Fruit fly (Drosophila melanogaster) whole organism, embryonic: ENCODE results near the gene CG6006.

ENCODE experiments used
- Awh ChIP-seq: fragments of 200-800 bp; sonication (Bioruptor generic); IDR thresholded peaks from 2 replicates; pipeline ENCODE4, ENCODE4 v1.3.6; 2022; ENCODE audit warnings: missing biosample characterization, missing genetic modification characterization
- B-H1 ChIP-seq: fragments of 200-800 bp; sonication (Bioruptor generic); IDR thresholded peaks from 3 replicates; pipeline ENCODE4 v1.3.6; 2022; ENCODE audit warnings: missing biosample characterization, missing genetic modification characterization
- Bdp1 ChIP-seq: fragments of 200-800 bp; sonication (Bioruptor generic); optimal IDR thresholded peaks from 3 replicates; lab custom pipeline; 2016; ENCODE audit warnings: missing biosample characterization, missing genetic modification characterization
- CG10366 ChIP-seq: fragments of 200-800 bp; sonication (Bioruptor generic); IDR thresholded peaks from 2 replicates; pipeline ENCODE4 v1.3.6; 2022; ENCODE audit warnings: missing biosample characterization, missing genetic modification characterization
- CG10543 ChIP-seq: fragments of 200-800 bp; sonication (Bioruptor generic); optimal IDR thresholded peaks from 3 replicates; lab custom pipeline; 2017; ENCODE audit warnings: missing biosample characterization, mild to moderate bottlenecking, missing genetic modification characterization, moderate library complexity
- CG11085 ChIP-seq: fragments of 200-800 bp; sonication (Bioruptor generic); IDR thresholded peaks from 2 replicates; pipeline ENCODE4 v1.3.6; 2022; ENCODE audit warnings: missing biosample characterization, missing genetic modification characterization
- CG11504 ChIP-seq: fragments of 200-800 bp; sonication (Bioruptor generic); optimal IDR thresholded peaks from 3 replicates; lab custom pipeline; 2019; ENCODE audit warnings: missing biosample characterization, mild to moderate bottlenecking, missing genetic modification characterization, moderate library complexity
- CG12071 ChIP-seq: fragments of 200-800 bp; sonication (Bioruptor generic); optimal IDR thresholded peaks from 3 replicates; lab custom pipeline; 2018; ENCODE audit warnings: missing biosample characterization, mild to moderate bottlenecking, missing genetic modification characterization
- CG13123 ChIP-seq: fragments of 200-800 bp; sonication (Bioruptor generic); optimal IDR thresholded peaks from 2 replicates; lab custom pipeline; 2016; ENCODE audit warnings: missing biosample characterization, missing genetic modification characterization
- CG13894 ChIP-seq: fragments of 200-800 bp; sonication (Bioruptor generic); optimal IDR thresholded peaks from 3 replicates; lab custom pipeline; 2018; ENCODE audit warnings: missing biosample characterization, mild to moderate bottlenecking, missing genetic modification characterization, moderate library complexity
- CG14860 ChIP-seq: fragments of 200-800 bp; sonication (Bioruptor generic); IDR thresholded peaks from 3 replicates; pipeline ENCODE4 v1.3.6; 2022; ENCODE audit warnings: missing biosample characterization, missing genetic modification characterization; ENCODE audit not compliant: partially characterized antibody
- CG15269 ChIP-seq: fragments of 200-800 bp; sonication (Bioruptor generic); optimal IDR thresholded peaks from 2 replicates; lab custom pipeline; 2018; ENCODE audit warnings: missing biosample characterization, mild to moderate bottlenecking, missing genetic modification characterization, moderate library complexity
- CG18011 ChIP-seq: fragments of 200-800 bp; sonication (Bioruptor generic); optimal IDR thresholded peaks from 2 replicates; lab custom pipeline; 2017; ENCODE audit warnings: missing biosample characterization, missing genetic modification characterization, mild to moderate bottlenecking, moderate library complexity, missing genotype
- CG32767 ChIP-seq: fragments of 200-800 bp; sonication (Bioruptor generic); IDR thresholded peaks from 2 replicates; pipeline ENCODE4 v1.3.6; 2022; ENCODE audit warnings: missing biosample characterization, missing genetic modification characterization
- CG34422 ChIP-seq: fragments of 200-800 bp; sonication (Bioruptor generic); IDR thresholded peaks from 3 replicates; pipeline ENCODE4 v1.3.6; 2022; ENCODE audit warnings: missing biosample characterization, missing genetic modification characterization
- CG3847 ChIP-seq: fragments of 200-800 bp; sonication (Bioruptor generic); IDR thresholded peaks from 2 replicates; pipeline ENCODE4 v1.3.6; 2022; ENCODE audit warnings: missing biosample characterization, missing genetic modification characterization
- CG6254 ChIP-seq: fragments of 200-800 bp; sonication (Bioruptor generic); optimal IDR thresholded peaks from 3 replicates; lab custom pipeline; 2017; ENCODE audit warnings: mild to moderate bottlenecking, missing biosample characterization, missing genetic modification reagents, missing genetic modification characterization
- CG6683 ChIP-seq: fragments of 200-800 bp; sonication (Bioruptor generic); optimal IDR thresholded peaks from 2 replicates; lab custom pipeline; 2017; ENCODE audit warnings: missing biosample characterization, mild to moderate bottlenecking, missing genetic modification characterization, missing genetic modification reagents
- CG6813 ChIP-seq: fragments of 200-800 bp; sonication (Bioruptor generic); optimal IDR thresholded peaks from 2 replicates; lab custom pipeline; 2017; ENCODE audit warnings: missing biosample characterization, missing genetic modification characterization, mild to moderate bottlenecking, moderate library complexity, missing genetic modification reagents
- CG7745 ChIP-seq: fragments of 200-800 bp; sonication (Bioruptor generic); optimal IDR thresholded peaks from 2 replicates; lab custom pipeline; 2018; ENCODE audit warnings: missing biosample characterization, mild to moderate bottlenecking, missing genetic modification characterization, moderate library complexity
- CG9932 ChIP-seq: fragments of 200-800 bp; sonication (Bioruptor generic); IDR thresholded peaks from 2 replicates; pipeline ENCODE4 v1.3.6; 2022; ENCODE audit warnings: missing biosample characterization, missing genetic modification characterization
- CkIIα-i1 ChIP-seq: fragments of 200-800 bp; sonication (Bioruptor generic); IDR thresholded peaks from 2 replicates; pipeline ENCODE4 v1.3.6; 2022; ENCODE audit warnings: missing biosample characterization, missing genetic modification characterization
- D19A ChIP-seq: fragments of 200-800 bp; optimal IDR thresholded peaks from 3 replicates; lab custom pipeline; 2019; ENCODE audit warnings: missing biosample characterization, mild to moderate bottlenecking, missing genetic modification characterization, moderate library complexity
- Deaf1 ChIP-seq: fragments of 200-800 bp; optimal IDR thresholded peaks from 3 replicates; lab custom pipeline; 2019; ENCODE audit warnings: missing biosample characterization, mild to moderate bottlenecking, missing genetic modification characterization, moderate library complexity
- Elba2 ChIP-seq: fragments of 200-800 bp; sonication (Bioruptor generic); optimal IDR thresholded peaks from 3 replicates; lab custom pipeline; 2016; ENCODE audit warnings: missing biosample characterization, missing genetic modification characterization
- Hmr ChIP-seq: fragments of 200-800 bp; sonication (Bioruptor generic); optimal IDR thresholded peaks from 3 replicates; lab custom pipeline; 2017; ENCODE audit warnings: mild to moderate bottlenecking, missing biosample characterization, missing genetic modification reagents, missing genetic modification characterization
- Scr ChIP-seq: fragments of 200-800 bp; sonication (Bioruptor generic); IDR thresholded peaks from 2 replicates; pipeline ENCODE4 v1.3.6; 2022; ENCODE audit warnings: missing biosample characterization, missing genetic modification characterization; ENCODE audit not compliant: partially characterized antibody
- Sin3A ChIP-seq: fragments of >200 bp; optimal IDR thresholded peaks from 2 replicates; lab custom pipeline; 2018
- Sox102F ChIP-seq: fragments of 200-800 bp; sonication (Bioruptor generic); optimal IDR thresholded peaks from 2 replicates; lab custom pipeline; 2018; ENCODE audit warnings: missing biosample characterization, mild to moderate bottlenecking, missing genetic modification characterization, moderate library complexity
- ap ChIP-seq: fragments of 200-800 bp; sonication (Bioruptor generic); IDR thresholded peaks from 2 replicates; pipeline ENCODE4 v1.3.6; 2022; ENCODE audit warnings: missing biosample characterization, missing genetic modification characterization
- bbx ChIP-seq: fragments of 200-800 bp; sonication (Bioruptor generic); IDR thresholded peaks from 2 replicates; pipeline ENCODE4 v1.3.6; 2022; ENCODE audit warnings: missing biosample characterization, missing genetic modification characterization; ENCODE audit not compliant: partially characterized antibody
- cg ChIP-seq: fragments of 200-800 bp; sonication (Bioruptor generic); optimal IDR thresholded peaks from 3 replicates; lab custom pipeline; 2019; ENCODE audit warnings: missing biosample characterization, mild to moderate bottlenecking, missing genetic modification characterization, moderate library complexity
- cwo ChIP-seq: fragments of 200-800 bp; sonication (Bioruptor generic); optimal IDR thresholded peaks from 3 replicates; lab custom pipeline; 2017; ENCODE audit warnings: missing biosample characterization, missing genetic modification characterization, mild to moderate bottlenecking, moderate library complexity, missing genetic modification reagents
- dati ChIP-seq: fragments of 200-800 bp; sonication (Bioruptor generic); IDR thresholded peaks from 2 replicates; pipeline ENCODE4 v1.3.6; 2022; ENCODE audit warnings: missing biosample characterization, missing genetic modification characterization
- fd3F ChIP-seq: fragments of 200-800 bp; sonication (Bioruptor generic); optimal IDR thresholded peaks from 2 replicates; lab custom pipeline; 2018; ENCODE audit warnings: missing biosample characterization, mild to moderate bottlenecking, missing genetic modification characterization, moderate library complexity
- fd96Cb ChIP-seq: fragments of 200-800 bp; sonication (Bioruptor generic); optimal IDR thresholded peaks from 2 replicates; lab custom pipeline; 2018; ENCODE audit warnings: missing biosample characterization, mild to moderate bottlenecking, missing genetic modification characterization, moderate library complexity
- kay ChIP-seq: fragments of 200-800 bp; sonication (Bioruptor generic); optimal IDR thresholded peaks from 2 replicates; lab custom pipeline; 2016; ENCODE audit warnings: missing biosample characterization, missing genetic modification characterization
- knrl ChIP-seq: fragments of 200-800 bp; sonication (Bioruptor generic); IDR thresholded peaks from 3 replicates; pipeline ENCODE4 v1.3.6; 2022; ENCODE audit warnings: missing biosample characterization, missing genetic modification characterization; ENCODE audit not compliant: partially characterized antibody
- lab ChIP-seq: fragments of 200-800 bp; sonication (Bioruptor generic); optimal IDR thresholded peaks from 3 replicates; lab custom pipeline; 2017; ENCODE audit warnings: missing biosample characterization, missing genetic modification characterization, mild to moderate bottlenecking, moderate library complexity, missing genetic modification reagents
- pnt ChIP-seq: fragments of 200-800 bp; sonication (Bioruptor generic); optimal IDR thresholded peaks from 3 replicates; lab custom pipeline; 2016; ENCODE audit warnings: missing biosample characterization, missing genetic modification characterization
- pzg ChIP-seq: fragments of 200-800 bp; sonication (Bioruptor generic); optimal IDR thresholded peaks from 3 replicates; lab custom pipeline; 2018; ENCODE audit warnings: missing biosample characterization, mild to moderate bottlenecking, missing genetic modification characterization, moderate library complexity
- scrt ChIP-seq: fragments of 200-800 bp; sonication (Bioruptor generic); optimal IDR thresholded peaks from 2 replicates; lab custom pipeline; 2018; ENCODE audit warnings: missing biosample characterization, mild to moderate bottlenecking, missing genetic modification characterization, moderate library complexity
- stwl ChIP-seq: fragments of 200-800 bp; sonication (Bioruptor generic); optimal IDR thresholded peaks from 3 replicates; lab custom pipeline; 2018; ENCODE audit warnings: missing biosample characterization, mild to moderate bottlenecking, missing genetic modification characterization, moderate library complexity
- sug ChIP-seq: fragments of 200-800 bp; optimal IDR thresholded peaks from 2 replicates; lab custom pipeline; 2019; ENCODE audit warnings: missing biosample characterization, mild to moderate bottlenecking, missing genetic modification characterization, moderate library complexity
- tll ChIP-seq, 2 experiments: fragments of 200-800 bp in 1 of 2; fragments of >200 bp in 1 of 2; sonication (Bioruptor generic) in 1 of 2; optimal IDR thresholded peaks; 2 replicates each; lab custom pipeline; 2017 to 2019; ENCODE audit warnings: missing biosample characterization in 2 of 2, missing genetic modification characterization in 2 of 2, mild to moderate bottlenecking in 1 of 2, moderate library complexity in 1 of 2
- toy ChIP-seq: fragments of 200-800 bp; sonication (Bioruptor generic); IDR thresholded peaks from 2 replicates; pipeline ENCODE4 v1.3.6; 2022; ENCODE audit warnings: missing biosample characterization, missing genetic modification characterization
- vnd ChIP-seq: fragments of 200-800 bp; sonication (Bioruptor generic); IDR thresholded peaks from 3 replicates; pipeline ENCODE4 v1.3.6; 2022; ENCODE audit warnings: missing biosample characterization, missing genetic modification characterization; ENCODE audit not compliant: partially characterized antibody
- zen2 ChIP-seq: fragments of 200-800 bp; sonication (Bioruptor generic); IDR thresholded peaks from 3 replicates; pipeline ENCODE4 v1.3.6; 2022; ENCODE audit warnings: missing biosample characterization, missing genetic modification characterization; ENCODE audit not compliant: partially characterized antibody

Gene CG6006

dm6 chr3R:16208106-16208780, 53.5 kb downstream of the CG6006 start (continued):
- TF ChIP-seq bbx (GFP tag; lab: Robert Waterston, UW) (peak; percentile 55), toy (no peak; the same call in 1 of the 2 replicates), CG13123 (no peak), B-H1 (GFP tag; lab: Robert Waterston, UW) (no peak), Elba2 (GFP tag; lab: Kevin White, UChicago) (no peak), Scr (GFP tag; lab: Robert Waterston, UW) (0 out of 2 replicates have a peak, but pooled peaks have one; percentile 18), Hmr (GFP tag; lab: Kevin White, UChicago) (peak; percentile 59), CG11085 (GFP tag; lab: Robert Waterston, UW) (no peak), kay (GFP tag; lab: Kevin White, UChicago) (no peak), ap (GFP tag; lab: Robert Waterston, UW) (no peak), cg (peak; percentile 73), CG12071 (GFP tag; lab: Kevin White, UChicago) (peak; percentile 4), Sox102F (GFP tag; lab: Kevin White, UChicago) (no peak), zen2 (GFP tag; lab: Robert Waterston, UW) (no peak), knrl (GFP tag; lab: Robert Waterston, UW) (no peak; the same call in 2 of the 3 replicates), lab (GFP tag; lab: Kevin White, UChicago) (peak; percentile 60), sug (peak; percentile 46), fd3F (GFP tag; lab: Kevin White, UChicago) (no peak), Deaf1 (tag; lab: Kevin White, UChicago) (peak; percentile 92), tll (GFP tag; optimal IDR thresholded peaks at IDR 0.05; lab: Kevin White, UChicago) (no peak), Awh (GFP tag; lab: Robert Waterston, UW) (no peak), pnt (no peak), Sin3A (no peak), CG14860 (0 out of 3 replicates have a peak, but pooled peaks have one; percentile 12), CG18011 (no peak), cwo (GFP tag; lab: Kevin White, UChicago) (peak; percentile 55), CG6813 (GFP tag; lab: Kevin White, UChicago) (peak; percentile 28), CG32767 (GFP tag; lab: Robert Waterston, UW) (no peak; the same call in none of the 2 replicates), CG10543 (GFP tag; lab: Kevin White, UChicago) (peak; percentile 99), CG13894 (tag; lab: Kevin White, UChicago) (peak; percentile 91), CG9932 (peak; percentile 52), CG7745 (peak; percentile 73), fd96Cb (tag; lab: Kevin White, UChicago) (no peak), vnd (GFP tag; lab: Robert Waterston, UW) (no peak), pzg (GFP tag; lab: Kevin White, UChicago) (no peak), CG3847 (GFP tag; lab: Robert Waterston, UW) (no peak), D19A (tag; lab: Kevin White, UChicago) (peak; percentile 35), CG10366 (GFP tag; lab: Robert Waterston, UW) (no peak), CG34422 (GFP tag; lab: Robert Waterston, UW) (0 out of 3 replicates have a peak, but pooled peaks have one; percentile 25), CG15269 (tag; lab: Kevin White, UChicago) (peak; percentile 10), dati (GFP tag; lab: Robert Waterston, UW) (no peak), CkIIα-i1 (GFP tag; lab: Robert Waterston, UW) (no peak), CG6254 (no peak), stwl (tag; lab: Kevin White, UChicago) (no peak), Bdp1 (GFP tag; lab: Kevin White, UChicago) (no peak), scrt (GFP tag; lab: Kevin White, UChicago) (peak; percentile 32), CG6683 (GFP tag; lab: Kevin White, UChicago) (no peak), CG11504 (tag; lab: Kevin White, UChicago) (peak; percentile 28)
